Worm (Caenorhabditis elegans): ENCODE data around the gene C53D6.4.

ce11 chrIV:8978047-8978446 is 42.7 kb downstream of the C53D6.4 start:
- TF ChIP-seq nfya-1 (tag; optimal IDR thresholded peaks at IDR 0.05) (no peak), unc-42 (tag; optimal IDR thresholded peaks at IDR 0.05) (no peak), eyg-1 (tag; optimal IDR thresholded peaks at IDR 0.05) (no peak), K09A11.1 (tag; optimal IDR thresholded peaks at IDR 0.05; ENCODE audit: insufficient read depth) (no peak), mec-3 (tag; optimal IDR thresholded peaks at IDR 0.05; ENCODE audit: borderline replicate concordance) (no peak), pqm-1 (tag; optimal IDR thresholded peaks at IDR 0.05) (no peak)

Data from whole organism, late embryonic.